Worm (Caenorhabditis elegans) whole organism, L1 larva: ENCODE results near the gene C10A4.9.

ENCODE experiments used
- C04F5.9 ChIP-seq: sonication (generic microtip); optimal IDR thresholded peaks from 2 replicates; lab custom pipeline; 2016; ENCODE audit warnings: missing genetic modification characterization, missing compliant biosample characterization
- F16B12.6 ChIP-seq: fragments of 150-350 bp; optimal IDR thresholded peaks from 2 replicates; lab custom pipeline; 2014; ENCODE audit warnings: missing biosample characterization, missing genetic modification characterization
- alr-1 ChIP-seq: fragments of 200-800 bp; sonication (Bioruptor generic); optimal IDR thresholded peaks from 2 replicates; lab custom pipeline; 2018; ENCODE audit warnings: borderline replicate concordance, mild to moderate bottlenecking, missing genetic modification characterization, missing compliant biosample characterization
- blmp-1 ChIP-seq: fragments of 150-350 bp; optimal IDR thresholded peaks from 2 replicates; lab custom pipeline; 2014; ENCODE audit warnings: missing biosample characterization, missing genetic modification characterization
- ceh-88 ChIP-seq: fragments of 200-800 bp; sonication (Bioruptor generic); IDR thresholded peaks from 2 replicates; pipeline ENCODE4 v1.3.6; 2022; ENCODE audit warnings: missing genetic modification characterization, missing compliant biosample characterization
- dpl-1 ChIP-seq, 3 experiments: fragments of 150-350 bp in 2 of 3; sonication (generic microtip) in 1 of 3; optimal IDR thresholded peaks; 2 replicates each; lab custom pipeline; 2014 to 2017; ENCODE audit warnings: missing biosample characterization in 3 of 3, missing genetic modification characterization in 3 of 3, missing genetic modification reagents in 3 of 3
- egl-27 ChIP-seq, 2 experiments: fragments of 150-350 bp in 1 of 2; sonication (generic microtip); optimal IDR thresholded peaks; 3 replicates each; lab custom pipeline; 2017 to 2018; ENCODE audit warnings: missing biosample characterization in 2 of 2, missing genetic modification characterization in 2 of 2, missing genetic modification reagents in 2 of 2
- elt-2 ChIP-seq: sonication (generic microtip); optimal IDR thresholded peaks from 2 replicates; lab custom pipeline; 2016; ENCODE audit warnings: missing genetic modification characterization, mild to moderate bottlenecking, inconsistent platforms, missing compliant biosample characterization, missing genetic modification reagents
- ets-5 ChIP-seq: fragments of 200-800 bp; sonication (Bioruptor generic); IDR thresholded peaks from 2 replicates; pipeline ENCODE4 v1.3.6; 2022; ENCODE audit warnings: missing genetic modification characterization, missing compliant biosample characterization
- fkh-10 ChIP-seq: sonication (generic microtip); optimal IDR thresholded peaks from 2 replicates; lab custom pipeline; 2017; ENCODE audit warnings: missing biosample characterization, missing genetic modification reagents, missing genetic modification characterization
- fkh-8 ChIP-seq: sonication (generic microtip); optimal IDR thresholded peaks from 2 replicates; lab custom pipeline; 2016; ENCODE audit warnings: mild to moderate bottlenecking, missing genetic modification characterization, missing compliant biosample characterization
- fos-1 ChIP-seq: fragments of 150-350 bp; optimal IDR thresholded peaks from 2 replicates; lab custom pipeline; 2014; ENCODE audit warnings: missing biosample characterization, missing genetic modification characterization
- hlh-17 ChIP-seq: fragments of 200-800 bp; sonication (Bioruptor generic); optimal IDR thresholded peaks from 2 replicates; lab custom pipeline; 2018; ENCODE audit warnings: missing genetic modification characterization, mild to moderate bottlenecking, missing compliant biosample characterization, moderate library complexity, borderline replicate concordance
- hpl-2 ChIP-seq: fragments of 150-350 bp; optimal IDR thresholded peaks from 2 replicates; lab custom pipeline; 2014; ENCODE audit warnings: missing biosample characterization, missing genetic modification reagents, missing genetic modification characterization
- jun-1 ChIP-seq: fragments of 150-350 bp; optimal IDR thresholded peaks from 2 replicates; lab custom pipeline; 2014; ENCODE audit warnings: missing biosample characterization, missing genetic modification reagents, missing genetic modification characterization
- lin-35 ChIP-seq, 2 experiments: fragments of 150-350 bp; optimal IDR thresholded peaks; 2 replicates each; lab custom pipeline; 2014; ENCODE audit warnings: missing biosample characterization in 2 of 2, missing genetic modification characterization in 2 of 2, missing genetic modification reagents in 2 of 2
- lir-3 ChIP-seq: sonication (generic microtip); optimal IDR thresholded peaks from 2 replicates; lab custom pipeline; 2016; ENCODE audit warnings: mild to moderate bottlenecking, missing genetic modification characterization, moderate library complexity, missing compliant biosample characterization; ENCODE audit not compliant: poor library complexity
- mab-9 ChIP-seq: fragments of 200-800 bp; sonication (Bioruptor generic); IDR thresholded peaks from 2 replicates; pipeline ENCODE4 v1.3.6; 2022; ENCODE audit warnings: missing genetic modification reagents, missing genetic modification characterization, missing compliant biosample characterization
- mef-2 ChIP-seq: fragments of 150-350 bp; optimal IDR thresholded peaks from 2 replicates; lab custom pipeline; 2014; ENCODE audit warnings: missing biosample characterization, missing genetic modification characterization
- nhr-20 ChIP-seq: sonication (generic microtip); optimal IDR thresholded peaks from 2 replicates; lab custom pipeline; 2016; ENCODE audit warnings: mild to moderate bottlenecking, missing genetic modification characterization, missing compliant biosample characterization
- nhr-28 ChIP-seq: fragments of 150-350 bp; optimal IDR thresholded peaks from 2 replicates; lab custom pipeline; 2014; ENCODE audit warnings: missing biosample characterization, missing genetic modification characterization
- nhr-77 ChIP-seq: fragments of 150-350 bp; optimal IDR thresholded peaks from 2 replicates; lab custom pipeline; 2014; ENCODE audit warnings: missing biosample characterization, missing genetic modification characterization
- nhr-90 ChIP-seq: sonication (generic microtip); optimal IDR thresholded peaks from 2 replicates; lab custom pipeline; 2016; ENCODE audit warnings: mild to moderate bottlenecking, missing genetic modification characterization, missing compliant biosample characterization; ENCODE audit not compliant: poor library complexity
- pqm-1 ChIP-seq: sonication (generic microtip); optimal IDR thresholded peaks from 3 replicates; lab custom pipeline; 2017; ENCODE audit warnings: missing biosample characterization, missing genetic modification characterization
- rnt-1 ChIP-seq: sonication (generic microtip); optimal IDR thresholded peaks from 2 replicates; lab custom pipeline; 2016; ENCODE audit warnings: mild to moderate bottlenecking, missing genetic modification characterization, moderate library complexity, missing compliant biosample characterization
- snpc-4 ChIP-seq: fragments of 150-350 bp; optimal IDR thresholded peaks from 2 replicates; lab custom pipeline; 2014; ENCODE audit warnings: missing biosample characterization, missing genetic modification characterization
- tbx-2 ChIP-seq: sonication (generic microtip); optimal IDR thresholded peaks from 2 replicates; lab custom pipeline; 2016; ENCODE audit warnings: missing genetic modification characterization, missing compliant biosample characterization
- tlp-1 ChIP-seq: fragments of 150-350 bp; optimal IDR thresholded peaks from 2 replicates; lab custom pipeline; 2014; ENCODE audit warnings: missing biosample characterization, missing genetic modification characterization
- unc-62 ChIP-seq: fragments of 150-350 bp; optimal IDR thresholded peaks from 2 replicates; lab custom pipeline; 2014; ENCODE audit warnings: missing biosample characterization, missing genetic modification reagents, missing genetic modification characterization
- unc-98 ChIP-seq: fragments of 200-800 bp; sonication (Bioruptor generic); IDR thresholded peaks from 2 replicates; pipeline ENCODE4 v1.3.6; 2022; ENCODE audit warnings: missing genetic modification characterization, missing compliant biosample characterization
- xbp-1 ChIP-seq: sonication (generic microtip); optimal IDR thresholded peaks from 2 replicates; lab custom pipeline; 2016; ENCODE audit warnings: missing genetic modification characterization, missing compliant biosample characterization
- zip-4 ChIP-seq: fragments of 200-800 bp; sonication (Bioruptor generic); optimal IDR thresholded peaks from 2 replicates; lab custom pipeline; 2018; ENCODE audit warnings: mild to moderate bottlenecking, missing genetic modification characterization, moderate library complexity, missing compliant biosample characterization

Gene C10A4.9

DNA sequence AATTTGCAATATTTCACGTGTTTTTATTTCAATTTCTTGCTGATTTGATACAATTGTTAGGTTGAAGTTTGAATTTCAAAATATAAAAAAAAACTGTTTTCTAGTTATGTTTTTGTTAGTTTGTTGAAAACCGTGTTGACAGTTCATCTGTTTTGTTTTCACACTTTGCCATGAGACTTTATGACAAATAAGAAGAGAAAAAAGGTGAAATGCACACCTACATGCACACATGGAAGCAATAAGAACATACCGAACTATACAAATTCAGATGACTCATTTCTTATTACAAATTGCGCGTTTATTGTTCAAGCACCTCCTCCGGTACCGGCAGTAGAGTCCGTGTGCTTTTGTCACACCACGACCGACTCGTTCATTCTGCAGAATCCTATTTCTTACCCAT lies at the start of gene C10A4.9:
TSS of gene C10A4.9 (plus strand) at position 301 of the 400 bp plus-strand sequence.
- TF ChIP-seq blmp-1 (tag; lab: Kevin White, UChicago) = no peak
- TF ChIP-seq ets-5 (GFP tag; lab: Robert Waterston, UW) = no peak
- no peak for TF ChIP-seq hpl-2 (GFP tag; lab: Kevin White, UChicago)
- no peak for TF ChIP-seq nhr-90 (tag; lab: Kevin White, UChicago)
- TF ChIP-seq, all 84 proteins: peak for 0

ce11 chrX:7371945-7372344 lies 48.7 kb upstream of the C10A4.9 start:
- no peak for TF ChIP-seq ceh-88 (GFP tag; lab: Robert Waterston, UW)
- TF ChIP-seq zip-4 = no peak
- no peak for TF ChIP-seq F16B12.6
- TF ChIP-seq nhr-90 (tag; lab: Kevin White, UChicago) = no peak
- no peak for TF ChIP-seq xbp-1 (tag; lab: Kevin White, UChicago)
- no peak for TF ChIP-seq alr-1 (tag; lab: Kevin White, UChicago)

ce11 chrX:7376941-7377340 lies 43.7 kb upstream of the C10A4.9 start, which contains the start of gene npr-8:
TSS of gene npr-8 (plus strand) at chrX:7377302.
- TF ChIP-seq fos-1 (tag; lab: Kevin White, UChicago) (no peak), F16B12.6 (no peak), fkh-10 (GFP tag; lab: Kevin White, UChicago) (peak; percentile 53), jun-1 (tag; lab: Kevin White, UChicago) (no peak), pqm-1 (tag; lab: Kevin White, UChicago) (no peak)

DNA sequence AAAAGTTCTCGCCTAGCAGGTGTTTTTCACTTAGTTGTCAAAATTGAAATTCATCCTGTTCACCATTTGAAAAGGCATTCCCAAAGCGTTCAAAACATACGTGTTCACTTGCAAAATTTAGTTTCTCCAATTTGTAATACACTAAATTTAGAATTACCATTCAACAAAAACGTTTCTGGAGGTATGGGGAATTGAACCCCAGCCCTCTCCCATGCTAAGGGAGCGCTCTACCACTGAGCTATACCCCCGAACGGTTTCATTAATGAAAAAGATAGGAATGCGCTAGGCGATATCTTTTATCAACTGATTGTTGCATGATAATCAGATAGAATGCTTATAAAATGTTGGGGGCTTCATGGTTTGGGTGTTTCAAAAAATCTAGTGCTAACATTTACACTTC lies 42.1 kb upstream of the C10A4.9 start:
- TF ChIP-seq hlh-17 (GFP tag; lab: Kevin White, UChicago) = no peak
- TF ChIP-seq egl-27 (tag; optimal IDR thresholded peaks at IDR 0.05; lab: Kevin White, UChicago) = no peak
- no peak for TF ChIP-seq blmp-1 (tag; lab: Kevin White, UChicago)
- no peak for TF ChIP-seq lir-3 (tag; lab: Kevin White, UChicago)
- no peak for TF ChIP-seq fkh-8
- no peak for TF ChIP-seq tbx-2
- no peak for TF ChIP-seq nhr-77 (tag; lab: Kevin White, UChicago)
- TF ChIP-seq jun-1 (tag; lab: Kevin White, UChicago) = no peak
- TF ChIP-seq nhr-28 (tag; lab: Kevin White, UChicago) = no peak

DNA sequence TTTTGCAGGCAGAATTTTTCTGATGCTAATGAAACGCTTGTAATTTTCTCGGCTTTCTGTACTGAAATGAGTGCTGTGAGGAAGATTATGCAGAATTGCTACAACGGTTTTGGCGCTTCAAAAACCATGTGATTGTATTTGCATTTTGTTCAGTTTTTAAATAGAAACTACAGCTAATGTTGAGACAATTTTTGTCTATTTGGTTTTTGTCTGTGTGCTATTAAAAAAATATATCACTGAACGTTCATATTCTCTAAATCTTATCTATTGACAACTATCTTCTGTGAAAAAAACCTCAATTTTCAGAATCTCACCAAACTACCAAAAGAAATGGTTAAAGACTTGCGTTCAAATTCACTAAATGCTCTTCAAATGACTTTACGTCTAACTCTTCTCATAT lies 30.4 kb upstream of the C10A4.9 start, which contains the start of gene C10A4.6:
TSS of gene C10A4.6 (plus strand) at position 301 of the 400 bp plus-strand sequence.
- no peak for TF ChIP-seq elt-2
- TF ChIP-seq, all 84 proteins: peak for 0

- TF ChIP-seq C04F5.9 (tag; lab: Kevin White, UChicago) (no peak), ets-5 (GFP tag; lab: Robert Waterston, UW) (no peak), mab-9 (GFP tag; lab: Robert Waterston, UW) (no peak), tlp-1 (tag; lab: Kevin White, UChicago) (no peak), unc-62 (GFP tag; lab: Kevin White, UChicago) (no peak), nhr-20 (tag; lab: Kevin White, UChicago) (no peak), lin-35 (GFP tag; optimal IDR thresholded peaks at IDR 0.05; lab: Kevin White, UChicago) (no peak), fkh-10 (GFP tag; lab: Kevin White, UChicago) (no peak)
Observed at ce11 chrX:7393167-7393566, 27.5 kb upstream of the C10A4.9 start, which contains the start of gene gad-2. TSS of gene gad-2 (plus strand) at chrX:7393467.

ce11 chrX:7397935-7398334 lies 22.7 kb upstream of the C10A4.9 start, which contains the start of gene C10A4.13:
TSS of gene C10A4.13 (minus strand) at chrX:7398035.
- TF ChIP-seq mef-2 (no peak), dpl-1 (GFP tag; optimal IDR thresholded peaks at IDR 0.05; lab: Kevin White, UChicago) (no peak), snpc-4 (no peak), rnt-1 (tag; lab: Kevin White, UChicago) (no peak), unc-98 (GFP tag; lab: Robert Waterston, UW) (no peak)
